Worm (Caenorhabditis elegans) whole organism, L1 larva: ENCODE results near the gene C13F10.5.

Source experiments
- elt-2 ChIP-seq: sonication (generic microtip); optimal IDR thresholded peaks from 2 replicates; lab custom pipeline; 2016; ENCODE audit warnings: missing genetic modification characterization, mild to moderate bottlenecking, inconsistent platforms, missing compliant biosample characterization, missing genetic modification reagents
- nhr-11 ChIP-seq: fragments of 150-350 bp; optimal IDR thresholded peaks from 2 replicates; lab custom pipeline; 2014; ENCODE audit warnings: missing biosample characterization, missing genetic modification characterization
- nhr-20 ChIP-seq: sonication (generic microtip); optimal IDR thresholded peaks from 2 replicates; lab custom pipeline; 2016; ENCODE audit warnings: mild to moderate bottlenecking, missing genetic modification characterization, missing compliant biosample characterization
- sox-4 ChIP-seq: sonication (generic microtip); optimal IDR thresholded peaks from 2 replicates; lab custom pipeline; 2016; ENCODE audit warnings: missing genetic modification characterization, missing compliant biosample characterization
- ztf-4 ChIP-seq: fragments of 150-350 bp; optimal IDR thresholded peaks from 2 replicates; lab custom pipeline; 2014; ENCODE audit warnings: missing biosample characterization, missing genetic modification characterization

DNA sequence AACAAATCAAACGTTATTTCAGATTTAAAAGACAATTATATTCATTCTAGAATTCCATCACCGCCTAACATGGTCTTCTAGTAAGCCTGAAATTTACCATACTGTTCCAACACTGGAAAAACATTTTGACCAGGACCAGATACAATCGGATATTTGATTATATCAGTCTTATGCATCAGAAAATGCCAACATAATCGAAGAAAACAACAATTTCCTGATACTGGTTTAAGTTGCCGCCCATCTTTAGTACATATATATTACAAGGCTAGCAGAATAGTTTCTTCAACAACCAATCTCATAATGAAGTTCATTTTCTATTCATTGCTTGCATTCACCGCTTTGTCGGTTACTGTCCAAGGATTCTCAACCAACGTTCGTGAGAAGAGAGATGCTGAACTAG is 40.1 kb upstream of the C13F10.5 start, which contains the start of gene C13A2.12:
- TF ChIP-seq nhr-20 (tag; lab: Kevin White, UChicago) (no peak), nhr-11 (tag; lab: Kevin White, UChicago) (no peak), elt-2 (no peak), ztf-4 (tag; lab: Kevin White, UChicago) (no peak), sox-4 (tag; lab: Kevin White, UChicago) (no peak)
